Worm (Caenorhabditis elegans): ENCODE results near the gene spp-9.

DNA sequence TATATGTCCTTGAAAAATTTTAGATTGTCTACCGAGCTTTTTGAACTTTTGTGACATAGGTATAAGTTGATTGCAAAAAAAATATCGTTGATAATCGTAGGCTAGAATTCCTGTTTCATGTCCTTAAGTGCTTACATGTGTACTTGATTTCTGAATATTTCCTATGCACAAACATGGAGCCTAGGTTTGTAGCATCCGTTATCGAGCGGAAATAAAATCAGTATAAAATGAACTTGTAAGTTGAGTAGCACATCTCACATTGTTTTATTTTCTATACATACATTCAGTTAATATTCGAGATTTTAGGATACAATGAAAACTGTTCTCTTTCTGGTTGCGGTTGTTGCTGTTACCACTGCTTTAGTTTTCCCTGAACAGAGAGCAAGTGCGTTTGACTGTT, at the start of gene spp-9:
- TF ChIP-seq daf-12 (tag; optimal IDR thresholded peaks at IDR 0.05) (no peak), zip-11 (GFP tag; IDR thresholded peaks at IDR 0.05) (no peak), dmd-6 (GFP tag; IDR thresholded peaks at IDR 0.05) (no peak), unc-62 (GFP tag; optimal IDR thresholded peaks at IDR 0.05 in 1 of 2) (no peak), unc-62 (tag; optimal IDR thresholded peaks at IDR 0.05) (no peak), T20F7.1 (GFP tag; optimal IDR thresholded peaks at IDR 0.05) (no peak), jun-1 (tag; optimal IDR thresholded peaks at IDR 0.05) (no peak)

Measured in whole organism, L4 larva.